Fruit fly (Drosophila melanogaster): ENCODE measurements around the gene Gr89a.

DNA sequence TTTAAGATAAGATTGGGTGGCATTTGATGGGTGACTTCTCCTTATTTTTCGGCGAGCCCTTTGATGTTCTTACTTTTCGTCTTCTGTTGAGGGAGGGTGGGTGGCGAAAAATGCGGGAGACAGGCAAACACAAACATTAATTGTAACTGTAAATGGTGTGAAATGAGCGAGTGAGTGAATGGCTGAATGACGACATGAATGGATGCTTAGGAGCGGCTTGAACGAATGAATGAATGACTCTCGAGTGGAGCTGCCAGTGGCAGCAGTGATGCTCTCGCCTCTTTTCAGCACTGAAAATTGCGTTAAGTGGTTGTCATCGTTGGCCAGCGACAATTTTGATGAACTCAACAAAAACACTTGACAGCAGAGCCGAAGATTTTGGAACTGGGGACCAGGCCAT is 5.8 kb upstream of the Gr89a start:
- TF ChIP-seq pan (optimal IDR thresholded peaks at IDR 0.05), result no peak
- TF ChIP-seq Hr83 (GFP tag; optimal IDR thresholded peaks at IDR 0.05; ENCODE audit: poor library complexity, severe bottlenecking), result no peak
- TF ChIP-seq Myc (optimal IDR thresholded peaks at IDR 0.05), result no peak
- no peak for TF ChIP-seq fru (GFP tag; optimal IDR thresholded peaks at IDR 0.05)

Measured in whole organism, wandering third instar larva.